Fruit fly (Drosophila melanogaster): ENCODE data around the gene CG10602.

dm6 chr2L:18867815-18868214 is 8.8 kb upstream of the CG10602 start:
- TF ChIP-seq CG6163 (GFP tag; IDR thresholded peaks at IDR 0.05), result no peak
- no peak for TF ChIP-seq CG16779 (tag; optimal IDR thresholded peaks at IDR 0.05)
- TF ChIP-seq CG6854 (GFP tag; optimal IDR thresholded peaks at IDR 0.05), result no peak
